Worm (Caenorhabditis elegans): Measurements from ENCODE around the gene T03G11.9.

Gene T03G11.9

ce11 chrX:5208831-5209230 is 24.8 kb downstream of the T03G11.9 start:
- peak; percentile 32 for TF ChIP-seq nhr-23 (tag; optimal IDR thresholded peaks at IDR 0.05)
- peak; percentile 5 for TF ChIP-seq nhr-25 (tag; optimal IDR thresholded peaks at IDR 0.05)
- TF ChIP-seq ztf-4 (tag; optimal IDR thresholded peaks at IDR 0.05), result no peak

ce11 chrX:5209429-5209828 is 25.4 kb downstream of the T03G11.9 start:
- peak; percentile 17 for TF ChIP-seq pha-4 (tag; optimal IDR thresholded peaks at IDR 0.05)
- TF ChIP-seq ZK546.5 (tag; optimal IDR thresholded peaks at IDR 0.05), result no peak
- peak; percentile 32 for TF ChIP-seq elt-2 (tag; optimal IDR thresholded peaks at IDR 0.05)
- no peak for TF ChIP-seq nhr-11 (tag; optimal IDR thresholded peaks at IDR 0.05)
- TF ChIP-seq ceh-16 (tag; optimal IDR thresholded peaks at IDR 0.05), result no peak
- TF ChIP-seq unc-62 (GFP tag; optimal IDR thresholded peaks at IDR 0.05), result no peak
- TF ChIP-seq lin-39 (tag; optimal IDR thresholded peaks at IDR 0.05), result peak; percentile 57

ce11 chrX:5210524-5210923 is 26.5 kb downstream of the T03G11.9 start:
- TF ChIP-seq nfya-1 (tag; optimal IDR thresholded peaks at IDR 0.05; ENCODE audit: insufficient read depth), result peak; percentile 30
- peak; percentile 13 for TF ChIP-seq fkh-10 (GFP tag; optimal IDR thresholded peaks at IDR 0.05)
- TF ChIP-seq lin-39 (tag; optimal IDR thresholded peaks at IDR 0.05), result peak; percentile 72
- TF ChIP-seq tbx-2 (tag; optimal IDR thresholded peaks at IDR 0.05), result no peak
- peak; percentile 52 for TF ChIP-seq pha-4 (tag; optimal IDR thresholded peaks at IDR 0.05)

- TF ChIP-seq elt-2 (tag; optimal IDR thresholded peaks at IDR 0.05) (peak; percentile 66), ama-1 (optimal IDR thresholded peaks at IDR 0.05) (no peak)
These were observed 27.1 kb downstream of the T03G11.9 start for ce11 chrX:5210927-5211655.

- TF ChIP-seq ZK546.5 (tag; optimal IDR thresholded peaks at IDR 0.05) (no peak), jun-1 (tag; optimal IDR thresholded peaks at IDR 0.05) (no peak), elt-2 (tag; optimal IDR thresholded peaks at IDR 0.05) (no peak), fkh-10 (GFP tag; optimal IDR thresholded peaks at IDR 0.05) (no peak), unc-39 (tag; optimal IDR thresholded peaks at IDR 0.05) (no peak), mml-1 (tag; optimal IDR thresholded peaks at IDR 0.05) (no peak), lsy-12 (tag; optimal IDR thresholded peaks at IDR 0.05) (no peak), egl-5 (tag; optimal IDR thresholded peaks at IDR 0.05) (no peak), daf-12 (tag; optimal IDR thresholded peaks at IDR 0.05) (no peak), lin-15B (tag; optimal IDR thresholded peaks at IDR 0.05) (no peak), ceh-82 (tag; optimal IDR thresholded peaks at IDR 0.05) (no peak), nhr-77 (tag; optimal IDR thresholded peaks at IDR 0.05) (no peak), ceh-16 (tag; optimal IDR thresholded peaks at IDR 0.05) (no peak), R02D3.7 (tag; optimal IDR thresholded peaks at IDR 0.05) (no peak), nhr-237 (tag; optimal IDR thresholded peaks at IDR 0.05) (no peak), mdl-1 (tag; optimal IDR thresholded peaks at IDR 0.05) (no peak)
These were observed 29.0 kb downstream of the T03G11.9 start for ce11 chrX:5213032-5213431.

- TF ChIP-seq fkh-2 (tag; optimal IDR thresholded peaks at IDR 0.05), result no peak
- TF ChIP-seq hmg-11 (tag; optimal IDR thresholded peaks at IDR 0.05), result no peak
- TF ChIP-seq ama-1 (optimal IDR thresholded peaks at IDR 0.05), result no peak
- TF ChIP-seq ZK546.5 (tag; optimal IDR thresholded peaks at IDR 0.05), result no peak
- TF ChIP-seq nhr-43 (tag; optimal IDR thresholded peaks at IDR 0.05; ENCODE audit: poor library complexity, severe bottlenecking), result peak; percentile 66
- TF ChIP-seq fos-1 (tag; optimal IDR thresholded peaks at IDR 0.05), result no peak
- no peak for TF ChIP-seq snpc-4 (tag; optimal IDR thresholded peaks at IDR 0.05)
- no peak for TF ChIP-seq nhr-25 (tag; optimal IDR thresholded peaks at IDR 0.05)
- TF ChIP-seq elt-1 (tag; optimal IDR thresholded peaks at IDR 0.05), result no peak
- TF ChIP-seq ceh-28 (tag; optimal IDR thresholded peaks at IDR 0.05), result peak; percentile 29
- no peak for TF ChIP-seq lsy-12 (tag; optimal IDR thresholded peaks at IDR 0.05)
- no peak for TF ChIP-seq nhr-67 (tag; optimal IDR thresholded peaks at IDR 0.05)
- TF ChIP-seq aly-2 (tag; optimal IDR thresholded peaks at IDR 0.05), result no peak
- no peak for TF ChIP-seq R02D3.7 (tag; optimal IDR thresholded peaks at IDR 0.05)
- no peak for TF ChIP-seq mml-1 (tag; optimal IDR thresholded peaks at IDR 0.05)
- TF ChIP-seq nhr-77 (tag; optimal IDR thresholded peaks at IDR 0.05), result no peak
- peak; percentile 24 for TF ChIP-seq pha-4 (tag; optimal IDR thresholded peaks at IDR 0.05)
- no peak for TF ChIP-seq nhr-28 (tag; optimal IDR thresholded peaks at IDR 0.05)
- no peak for TF ChIP-seq nhr-23 (tag; optimal IDR thresholded peaks at IDR 0.05)
- TF ChIP-seq ceh-82 (tag; optimal IDR thresholded peaks at IDR 0.05), result no peak
- no peak for TF ChIP-seq nhr-11 (tag; optimal IDR thresholded peaks at IDR 0.05)
- TF ChIP-seq egl-27 (tag; optimal IDR thresholded peaks at IDR 0.05), result no peak
- peak; percentile 98 for TF ChIP-seq pqm-1 (tag; optimal IDR thresholded peaks at IDR 0.05)
- no peak for TF ChIP-seq elt-3 (tag; optimal IDR thresholded peaks at IDR 0.05)
- peak; percentile 98 for TF ChIP-seq elt-2 (tag; optimal IDR thresholded peaks at IDR 0.05)
- no peak for TF ChIP-seq ztf-11 (tag; optimal IDR thresholded peaks at IDR 0.05)
- no peak for TF ChIP-seq egl-5 (tag; optimal IDR thresholded peaks at IDR 0.05)
- TF ChIP-seq nhr-237 (tag; optimal IDR thresholded peaks at IDR 0.05), result no peak
- peak; percentile 8 for TF ChIP-seq skn-1 (tag; optimal IDR thresholded peaks at IDR 0.05)
- TF ChIP-seq jun-1 (tag; optimal IDR thresholded peaks at IDR 0.05), result peak; percentile 47
- TF ChIP-seq fkh-10 (GFP tag; optimal IDR thresholded peaks at IDR 0.05), result no peak
These were observed 29.5 kb downstream of the T03G11.9 start for ce11 chrX:5213565-5213964.

Measured in whole organism, L3 larva.